Worm (Caenorhabditis elegans): ENCODE results near the gene Y116A8C.40.

Y116A8C.40 gene

DNA sequence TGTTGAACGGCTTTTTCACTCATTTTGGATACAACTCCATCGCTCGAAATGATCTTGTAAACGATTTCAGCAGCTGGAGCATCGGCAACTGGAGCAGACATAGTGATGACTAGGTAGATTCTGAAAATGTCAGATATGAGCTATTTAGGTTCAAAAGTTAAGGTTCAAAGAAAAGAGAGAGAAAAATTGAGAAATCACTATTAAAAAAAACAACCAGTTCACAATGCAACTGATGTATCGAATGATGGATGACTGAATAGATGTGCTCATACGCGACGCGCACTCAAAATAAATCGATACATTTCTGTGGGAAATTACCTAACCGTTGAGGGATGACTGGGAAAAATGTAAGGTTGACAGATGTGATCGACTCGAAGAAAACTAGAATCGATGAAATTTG lies 11.7 kb upstream of the Y116A8C.40 start, which contains the start of gene skr-13:
skr-13 (minus strand) TSS at position 101 of the 400 bp plus-strand sequence.
- TF ChIP-seq ama-1 (optimal IDR thresholded peaks at IDR 0.05) = no peak
- no peak for TF ChIP-seq hnd-1 (tag; optimal IDR thresholded peaks at IDR 0.05)
- no peak for TF ChIP-seq ceh-36 (tag; optimal IDR thresholded peaks at IDR 0.05)
- TF ChIP-seq flt-1 (GFP tag; IDR thresholded peaks at IDR 0.05) = no peak
- no peak for TF ChIP-seq ceh-13 (GFP tag; optimal IDR thresholded peaks at IDR 0.05)
- no peak for TF ChIP-seq F13C5.2 (tag; optimal IDR thresholded peaks at IDR 0.05)
- no peak for TF ChIP-seq hmg-4 (GFP tag; optimal IDR thresholded peaks at IDR 0.05)
- TF ChIP-seq B0310.2 (tag; optimal IDR thresholded peaks at IDR 0.05) = no peak
- no peak for TF ChIP-seq sea-1 (GFP tag; conservative IDR thresholded peaks at IDR 0.05)
- no peak for TF ChIP-seq ets-7 (tag; optimal IDR thresholded peaks at IDR 0.05)
- TF ChIP-seq scrt-1 (GFP tag; IDR thresholded peaks at IDR 0.05) = no peak
- TF ChIP-seq tra-4 (tag; optimal IDR thresholded peaks at IDR 0.05) = no peak
- TF ChIP-seq hmbx-1 (tag; optimal IDR thresholded peaks at IDR 0.05) = no peak
- TF ChIP-seq pes-1 (GFP tag; IDR thresholded peaks at IDR 0.05) = no peak
- TF ChIP-seq tbx-37 (GFP tag; conservative IDR thresholded peaks at IDR 0.05) = no peak
- no peak for TF ChIP-seq aly-1 (tag; optimal IDR thresholded peaks at IDR 0.05)

ce11 chrIV:17155625-17156024 lies 4.9 kb upstream of the Y116A8C.40 start:
- TF ChIP-seq pes-1 (GFP tag; IDR thresholded peaks at IDR 0.05) = peak; percentile 44; the same call in 1 of the 2 replicates

DNA sequence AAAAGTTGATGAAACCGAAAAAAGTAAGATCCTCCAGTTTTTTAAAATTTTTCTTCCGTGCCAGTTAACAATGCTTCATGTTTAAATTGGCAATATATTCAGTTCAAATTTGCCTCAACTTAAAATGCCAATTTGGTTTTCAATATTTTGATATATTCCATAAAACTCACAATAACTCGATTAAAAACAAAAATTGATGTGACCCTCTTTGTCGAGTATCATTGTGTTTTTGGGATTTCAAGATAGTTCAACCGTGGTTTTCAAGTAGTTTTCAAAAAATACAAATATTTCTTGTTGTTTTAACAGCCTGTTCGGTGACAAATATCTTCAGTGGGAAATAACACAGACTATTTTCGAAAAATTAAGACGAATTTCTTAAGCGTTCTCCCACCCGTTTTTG lies 2.2 kb upstream of the Y116A8C.40 start:
- TF ChIP-seq aly-1 (tag; optimal IDR thresholded peaks at IDR 0.05) = no peak
- TF ChIP-seq ceh-13 (GFP tag; optimal IDR thresholded peaks at IDR 0.05) = no peak
- TF ChIP-seq tbx-37 (GFP tag; conservative IDR thresholded peaks at IDR 0.05) = no peak
- TF ChIP-seq hnd-1 (tag; optimal IDR thresholded peaks at IDR 0.05) = no peak
- no peak for TF ChIP-seq ama-1 (optimal IDR thresholded peaks at IDR 0.05)
- TF ChIP-seq scrt-1 (GFP tag; IDR thresholded peaks at IDR 0.05) = no peak
- TF ChIP-seq flt-1 (GFP tag; IDR thresholded peaks at IDR 0.05) = no peak
- TF ChIP-seq tbx-11 (GFP tag; IDR thresholded peaks at IDR 0.05) = no peak
- TF ChIP-seq ets-7 (tag; optimal IDR thresholded peaks at IDR 0.05) = no peak
- TF ChIP-seq F13C5.2 (tag; optimal IDR thresholded peaks at IDR 0.05) = no peak
- no peak for TF ChIP-seq hmbx-1 (tag; optimal IDR thresholded peaks at IDR 0.05)
- no peak for TF ChIP-seq pes-1 (GFP tag; IDR thresholded peaks at IDR 0.05)
- TF ChIP-seq sea-1 (GFP tag; conservative IDR thresholded peaks at IDR 0.05) = no peak
- TF ChIP-seq ceh-36 (tag; optimal IDR thresholded peaks at IDR 0.05) = no peak
- no peak for TF ChIP-seq tra-4 (tag; optimal IDR thresholded peaks at IDR 0.05)
- TF ChIP-seq hmg-4 (GFP tag; optimal IDR thresholded peaks at IDR 0.05) = no peak
- no peak for TF ChIP-seq B0310.2 (tag; optimal IDR thresholded peaks at IDR 0.05)

DNA sequence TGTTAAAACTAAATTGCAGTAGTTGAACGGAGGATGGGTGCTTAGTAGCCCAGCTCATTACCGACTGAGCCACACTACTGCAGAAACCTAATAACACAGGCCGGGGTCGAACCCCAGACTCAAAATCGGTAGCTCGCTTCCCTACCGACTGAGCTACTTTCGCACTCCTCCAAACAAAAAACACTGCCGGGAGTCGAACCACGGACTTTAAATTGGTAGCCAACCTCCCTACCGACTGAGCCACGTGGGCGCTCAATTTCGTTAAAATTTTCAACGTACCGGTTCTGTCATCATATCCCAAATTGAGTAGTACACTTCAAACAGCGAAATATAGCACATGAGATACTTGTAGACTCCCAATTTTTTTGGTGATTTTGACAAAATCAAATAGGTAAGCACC lies 353 bp downstream of the Y116A8C.40 start:
- TF ChIP-seq hnd-1 (tag; optimal IDR thresholded peaks at IDR 0.05) (no peak), tbx-11 (GFP tag; IDR thresholded peaks at IDR 0.05) (no peak), sea-1 (GFP tag; conservative IDR thresholded peaks at IDR 0.05) (no peak), ets-7 (tag; optimal IDR thresholded peaks at IDR 0.05) (no peak), F13C5.2 (tag; optimal IDR thresholded peaks at IDR 0.05) (no peak), B0310.2 (tag; optimal IDR thresholded peaks at IDR 0.05) (no peak), hmbx-1 (tag; optimal IDR thresholded peaks at IDR 0.05) (no peak), scrt-1 (GFP tag; IDR thresholded peaks at IDR 0.05) (no peak), tbx-37 (GFP tag; conservative IDR thresholded peaks at IDR 0.05) (no peak), tra-4 (tag; optimal IDR thresholded peaks at IDR 0.05) (no peak), ceh-13 (GFP tag; optimal IDR thresholded peaks at IDR 0.05) (no peak)

- TF ChIP-seq B0310.2 (tag; optimal IDR thresholded peaks at IDR 0.05) (no peak), hnd-1 (tag; optimal IDR thresholded peaks at IDR 0.05) (no peak), ama-1 (optimal IDR thresholded peaks at IDR 0.05) (no peak)
Observed at ce11 chrIV:17131035-17131595, 19.7 kb downstream of the Y116A8C.40 start, which contains the start of the genes Y116A8C.37 and Y116A8C.38. Y116A8C.37 (minus strand) TSS chrIV:17131135. Y116A8C.38 (plus strand) TSS chrIV:17131545.

ce11 chrIV:17126512-17126911 lies 24.3 kb downstream of the Y116A8C.40 start:
- TF ChIP-seq F13C5.2 (tag; optimal IDR thresholded peaks at IDR 0.05) (no peak), ets-7 (tag; optimal IDR thresholded peaks at IDR 0.05) (no peak), ceh-13 (GFP tag; optimal IDR thresholded peaks at IDR 0.05) (no peak)

ce11 chrIV:17125967-17126366 lies 24.8 kb downstream of the Y116A8C.40 start:
- no peak for TF ChIP-seq pes-1 (GFP tag; IDR thresholded peaks at IDR 0.05)
- TF ChIP-seq B0310.2 (tag; optimal IDR thresholded peaks at IDR 0.05) = no peak
- no peak for TF ChIP-seq tbx-37 (GFP tag; conservative IDR thresholded peaks at IDR 0.05)
- no peak for TF ChIP-seq hmbx-1 (tag; optimal IDR thresholded peaks at IDR 0.05)
- no peak for TF ChIP-seq ama-1 (optimal IDR thresholded peaks at IDR 0.05)
- no peak for TF ChIP-seq ets-7 (tag; optimal IDR thresholded peaks at IDR 0.05)
- no peak for TF ChIP-seq flt-1 (GFP tag; IDR thresholded peaks at IDR 0.05)
- no peak for TF ChIP-seq ceh-13 (GFP tag; optimal IDR thresholded peaks at IDR 0.05)
- no peak for TF ChIP-seq tra-4 (tag; optimal IDR thresholded peaks at IDR 0.05)
- no peak for TF ChIP-seq sea-1 (GFP tag; conservative IDR thresholded peaks at IDR 0.05)
- no peak for TF ChIP-seq ceh-36 (tag; optimal IDR thresholded peaks at IDR 0.05)
- no peak for TF ChIP-seq tbx-11 (GFP tag; IDR thresholded peaks at IDR 0.05)
- no peak for TF ChIP-seq hnd-1 (tag; optimal IDR thresholded peaks at IDR 0.05)

DNA sequence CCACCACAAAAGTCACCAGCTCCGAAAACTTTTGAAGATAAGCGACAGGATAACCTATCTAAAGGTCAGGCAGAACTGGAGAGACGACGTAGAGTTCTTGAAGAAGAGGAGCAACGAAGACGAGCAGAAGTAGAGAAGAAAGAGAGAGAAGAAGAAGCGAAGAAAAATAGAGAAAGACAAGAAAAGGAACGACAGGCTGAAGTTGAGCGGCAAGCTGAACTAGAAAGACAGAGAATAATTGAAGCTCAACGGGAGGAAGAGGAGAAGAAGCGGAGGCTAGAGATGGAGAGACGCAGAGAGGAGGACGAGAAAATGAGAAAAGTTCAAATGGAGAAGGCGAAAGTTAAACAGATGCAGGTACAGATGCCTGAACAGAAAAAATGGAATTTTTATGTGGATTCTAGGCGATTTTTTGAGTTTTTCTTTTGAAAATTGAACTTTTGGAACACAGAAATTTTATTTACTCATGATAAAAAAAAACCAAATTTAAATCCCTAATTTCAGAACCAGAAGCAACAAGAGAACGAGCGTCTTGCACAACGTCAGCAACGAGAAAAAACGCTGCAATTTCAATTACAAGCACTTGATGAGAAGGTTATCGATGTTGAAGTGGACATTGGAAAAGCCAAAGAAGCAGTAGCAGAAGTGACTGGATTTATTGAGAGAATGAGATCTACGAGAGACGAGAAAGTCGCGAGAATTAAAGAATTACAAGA lies 29.6 kb downstream of the Y116A8C.40 start:
- no peak for TF ChIP-seq hmbx-1 (tag; optimal IDR thresholded peaks at IDR 0.05)
- no peak for TF ChIP-seq flt-1 (GFP tag; IDR thresholded peaks at IDR 0.05)
- no peak for TF ChIP-seq sea-1 (GFP tag; conservative IDR thresholded peaks at IDR 0.05)
- TF ChIP-seq hmg-4 (GFP tag; optimal IDR thresholded peaks at IDR 0.05) = no peak
- TF ChIP-seq ceh-13 (GFP tag; optimal IDR thresholded peaks at IDR 0.05) = no peak
- TF ChIP-seq ama-1 (optimal IDR thresholded peaks at IDR 0.05) = no peak
- no peak for TF ChIP-seq tbx-11 (GFP tag; IDR thresholded peaks at IDR 0.05)
- TF ChIP-seq ceh-36 (tag; optimal IDR thresholded peaks at IDR 0.05) = no peak
- no peak for TF ChIP-seq pes-1 (GFP tag; IDR thresholded peaks at IDR 0.05)
- no peak for TF ChIP-seq ets-7 (tag; optimal IDR thresholded peaks at IDR 0.05)
- TF ChIP-seq hnd-1 (tag; optimal IDR thresholded peaks at IDR 0.05) = no peak
- no peak for TF ChIP-seq scrt-1 (GFP tag; IDR thresholded peaks at IDR 0.05)
- no peak for TF ChIP-seq tbx-37 (GFP tag; conservative IDR thresholded peaks at IDR 0.05)
- no peak for TF ChIP-seq aly-1 (tag; optimal IDR thresholded peaks at IDR 0.05)
- TF ChIP-seq tra-4 (tag; optimal IDR thresholded peaks at IDR 0.05) = no peak
- TF ChIP-seq F13C5.2 (tag; optimal IDR thresholded peaks at IDR 0.05) = no peak
